Fruit fly (Drosophila melanogaster): ENCODE results near the gene Oga.
A peak's percentile ranks its signal among the peaks of the same experiment; 100 is the strongest.

Gene Oga

DNA sequence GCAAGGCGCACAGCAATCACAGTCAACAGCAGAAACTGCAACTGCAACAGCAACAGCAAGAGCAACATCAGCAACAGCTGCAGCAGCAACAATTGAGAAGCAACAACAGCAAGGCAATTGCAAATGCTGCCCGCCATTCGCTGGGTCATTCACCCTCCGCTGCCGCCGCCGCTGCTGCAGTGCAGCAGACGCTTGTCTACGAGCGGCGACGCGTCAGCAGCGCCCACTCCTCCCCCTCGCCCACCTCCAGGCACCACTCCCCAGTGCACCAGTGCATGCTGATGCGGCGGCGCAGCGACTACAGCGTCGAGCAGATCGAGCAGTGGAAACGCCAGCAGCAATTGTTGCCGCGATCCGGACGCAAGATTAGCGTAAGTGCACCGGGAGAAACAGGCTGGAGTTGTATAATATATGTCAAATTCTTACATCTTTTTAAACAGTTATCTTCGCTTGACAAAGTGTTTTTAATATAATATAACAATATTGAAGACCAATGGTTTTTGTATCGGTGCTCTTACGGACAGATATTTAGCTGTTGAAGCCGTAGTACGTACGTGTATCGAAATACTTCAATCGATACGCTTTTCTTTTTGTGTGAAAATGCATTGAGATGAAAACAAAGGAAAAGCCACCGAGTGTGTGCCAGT, 13.1 kb upstream of the Oga start (continued):
- TF ChIP-seq CG2116 (GFP tag; optimal IDR thresholded peaks at IDR 0.05) (no peak), CG14014 (GFP tag; IDR thresholded peaks at IDR 0.05) (no peak), hkb (optimal IDR thresholded peaks at IDR 0.05) (no peak), hkb (GFP tag; IDR thresholded peaks at IDR 0.05) (no peak), Optix (GFP tag; IDR thresholded peaks at IDR 0.05) (no peak), CG10431 (GFP tag; optimal IDR thresholded peaks at IDR 0.05) (peak; percentile 11), Dp (GFP tag; optimal IDR thresholded peaks at IDR 0.05) (no peak), CG43689 (GFP tag; IDR thresholded peaks at IDR 0.05) (no peak), CG6175 (GFP tag; IDR thresholded peaks at IDR 0.05) (no peak), Dbx (GFP tag; IDR thresholded peaks at IDR 0.05) (no peak), eve (GFP tag; optimal IDR thresholded peaks at IDR 0.05) (no peak), CG15073 (GFP tag; optimal IDR thresholded peaks at IDR 0.05) (no peak), Awh (GFP tag; IDR thresholded peaks at IDR 0.05) (0 out of 2 replicates have a peak, but pooled peaks have one; percentile 35), sqz (GFP tag; optimal IDR thresholded peaks at IDR 0.05) (no peak), CG17359 (tag; optimal IDR thresholded peaks at IDR 0.05) (peak; percentile 63), Fer3 (tag; optimal IDR thresholded peaks at IDR 0.05) (no peak), CG1792 (GFP tag; optimal IDR thresholded peaks at IDR 0.05) (no peak), sna (GFP tag; IDR thresholded peaks at IDR 0.05; ENCODE audit: partially characterized antibody) (no peak), Trl (optimal IDR thresholded peaks at IDR 0.05) (no peak), Trl (GFP tag; optimal IDR thresholded peaks at IDR 0.05) (no peak), bcd (GFP tag; optimal IDR thresholded peaks at IDR 0.05) (peak; percentile 34), her (GFP tag; optimal IDR thresholded peaks at IDR 0.05) (no peak), CG8924 (tag; optimal IDR thresholded peaks at IDR 0.05) (peak; percentile 21), PHDP (tag; optimal IDR thresholded peaks at IDR 0.05) (no peak), cas (GFP tag; IDR thresholded peaks at IDR 0.05) (no peak), Mrtf (GFP tag; IDR thresholded peaks at IDR 0.05) (peak; percentile 21; the same call in 1 of the 3 replicates), dan (GFP tag; IDR thresholded peaks at IDR 0.05) (no peak), pho (GFP tag; optimal IDR thresholded peaks at IDR 0.05) (no peak), Sox102F (GFP tag; optimal IDR thresholded peaks at IDR 0.05) (peak; percentile 38), disco-r (GFP tag; optimal IDR thresholded peaks at IDR 0.05) (no peak), CG12219 (GFP tag; optimal IDR thresholded peaks at IDR 0.05) (peak; percentile 5), CG8359 (GFP tag; optimal IDR thresholded peaks at IDR 0.05; ENCODE audit: borderline replicate concordance) (no peak), HHEX (GFP tag; optimal IDR thresholded peaks at IDR 0.05) (no peak), CG1603 (tag; optimal IDR thresholded peaks at IDR 0.05) (peak; percentile 56), CG11247 (GFP tag; IDR thresholded peaks at IDR 0.05) (no peak), ac (GFP tag; optimal IDR thresholded peaks at IDR 0.05) (no peak), CG4328 (GFP tag; optimal IDR thresholded peaks at IDR 0.05) (no peak), Bteb2 (GFP tag; optimal IDR thresholded peaks at IDR 0.05) (no peak), CG8478 (optimal IDR thresholded peaks at IDR 0.05) (no peak), seq (GFP tag; IDR thresholded peaks at IDR 0.05) (no peak), dimm (GFP tag; IDR thresholded peaks at IDR 0.05) (no peak), YL-1 (GFP tag; optimal IDR thresholded peaks at IDR 0.05) (no peak), Side (GFP tag; optimal IDR thresholded peaks at IDR 0.05) (no peak), mam (GFP tag; optimal IDR thresholded peaks at IDR 0.05) (no peak), CG2120 (GFP tag; optimal IDR thresholded peaks at IDR 0.05) (no peak), CG7271 (tag; optimal IDR thresholded peaks at IDR 0.05) (no peak), Nf-YC (tag; optimal IDR thresholded peaks at IDR 0.05) (no peak), CG15269 (tag; optimal IDR thresholded peaks at IDR 0.05) (no peak), Hmr (GFP tag; optimal IDR thresholded peaks at IDR 0.05) (no peak), CG11093 (GFP tag; IDR thresholded peaks at IDR 0.05) (no peak), toy (GFP tag; IDR thresholded peaks at IDR 0.05) (no peak), CG14965 (GFP tag; optimal IDR thresholded peaks at IDR 0.05; ENCODE audit: borderline replicate concordance) (no peak)
